Worm (Caenorhabditis elegans) whole organism, L3 larva: ENCODE data around the gene prmn-1.

Experiments
- R02D3.7 ChIP-seq: fragments of 150-350 bp; optimal IDR thresholded peaks from 2 replicates; lab custom pipeline; 2014; ENCODE audit warnings: missing biosample characterization, missing genetic modification characterization
- aly-2 ChIP-seq: fragments of 150-350 bp; optimal IDR thresholded peaks from 2 replicates; lab custom pipeline; 2014; ENCODE audit warnings: missing biosample characterization, missing genetic modification characterization
- ceh-9 ChIP-seq: sonication (generic microtip); optimal IDR thresholded peaks from 2 replicates; lab custom pipeline; 2018; ENCODE audit warnings: missing biosample characterization, missing genetic modification characterization
- daf-12 ChIP-seq: fragments of 150-350 bp; optimal IDR thresholded peaks from 2 replicates; lab custom pipeline; 2014; ENCODE audit warnings: missing biosample characterization, missing genetic modification reagents, missing genetic modification characterization
- egl-27 ChIP-seq: sonication (generic microtip); optimal IDR thresholded peaks from 4 replicates; lab custom pipeline; 2017; ENCODE audit warnings: missing biosample characterization, missing genetic modification reagents, missing genetic modification characterization
- elt-2 ChIP-seq: sonication (generic microtip); optimal IDR thresholded peaks from 2 replicates; lab custom pipeline; 2016; ENCODE audit warnings: missing genetic modification reagents, mild to moderate bottlenecking, missing genetic modification characterization, missing compliant biosample characterization
- eor-1 ChIP-seq, 2 experiments: fragments of 150-350 bp; optimal IDR thresholded peaks; 2 replicates each; lab custom pipeline; 2014 to 2018; ENCODE audit warnings: missing biosample characterization in 2 of 2, missing genetic modification characterization in 2 of 2
- fkh-10 ChIP-seq: sonication (generic microtip); optimal IDR thresholded peaks from 2 replicates; lab custom pipeline; 2017; ENCODE audit warnings: missing biosample characterization, missing genetic modification reagents, missing genetic modification characterization
- hmg-11 ChIP-seq: sonication (generic microtip); optimal IDR thresholded peaks from 2 replicates; lab custom pipeline; 2016; ENCODE audit warnings: missing genetic modification characterization, missing compliant biosample characterization
- lin-15B ChIP-seq: fragments of 150-350 bp; optimal IDR thresholded peaks from 2 replicates; lab custom pipeline; 2014; ENCODE audit warnings: missing biosample characterization, missing genetic modification characterization
- lin-39 ChIP-seq: fragments of 150-350 bp; optimal IDR thresholded peaks from 2 replicates; lab custom pipeline; 2018; ENCODE audit warnings: missing biosample characterization, missing genetic modification reagents, missing genetic modification characterization
- lsy-12 ChIP-seq: sonication (generic microtip); optimal IDR thresholded peaks from 2 replicates; lab custom pipeline; 2016; ENCODE audit warnings: mild to moderate bottlenecking, missing genetic modification characterization, missing compliant biosample characterization
- mml-1 ChIP-seq: fragments of 150-350 bp; sonication (generic microtip); optimal IDR thresholded peaks from 3 replicates; lab custom pipeline; 2014; ENCODE audit warnings: missing biosample characterization, missing genetic modification characterization
- nfya-1 ChIP-seq: sonication (generic microtip); optimal IDR thresholded peaks from 2 replicates; lab custom pipeline; 2017; ENCODE audit warnings: missing genetic modification characterization, mild to moderate bottlenecking, missing compliant biosample characterization, antibody characterized with exemption, moderate library complexity; ENCODE audit not compliant: insufficient read depth
- nhr-11 ChIP-seq: fragments of 150-350 bp; optimal IDR thresholded peaks from 2 replicates; lab custom pipeline; 2014; ENCODE audit warnings: missing biosample characterization, missing genetic modification characterization
- nhr-12 ChIP-seq: fragments of 150-350 bp; optimal IDR thresholded peaks from 2 replicates; lab custom pipeline; 2014; ENCODE audit warnings: missing biosample characterization, missing genetic modification characterization
- nhr-23 ChIP-seq: fragments of 150-350 bp; optimal IDR thresholded peaks from 2 replicates; lab custom pipeline; 2014; ENCODE audit warnings: missing biosample characterization, missing genetic modification reagents, missing genetic modification characterization
- nhr-237 ChIP-seq: fragments of 150-350 bp; optimal IDR thresholded peaks from 2 replicates; lab custom pipeline; 2014; ENCODE audit warnings: missing biosample characterization, missing genetic modification characterization
- nhr-28 ChIP-seq: fragments of 150-350 bp; optimal IDR thresholded peaks from 2 replicates; lab custom pipeline; 2014; ENCODE audit warnings: missing biosample characterization, missing genetic modification characterization
- nhr-43 ChIP-seq: sonication (generic microtip); optimal IDR thresholded peaks from 2 replicates; lab custom pipeline; 2016; ENCODE audit warnings: mild to moderate bottlenecking, missing genetic modification characterization, missing compliant biosample characterization; ENCODE audit not compliant: poor library complexity, severe bottlenecking
- nhr-67 ChIP-seq: fragments of 150-350 bp; optimal IDR thresholded peaks from 2 replicates; lab custom pipeline; 2014; ENCODE audit warnings: missing biosample characterization, missing genetic modification characterization
- nhr-76 ChIP-seq: fragments of 150-350 bp; sonication (generic microtip); optimal IDR thresholded peaks from 5 replicates; lab custom pipeline; 2014; ENCODE audit warnings: missing biosample characterization, missing genetic modification characterization
- pha-4 ChIP-seq: fragments of 150-350 bp; optimal IDR thresholded peaks from 2 replicates; lab custom pipeline; 2014; ENCODE audit warnings: missing biosample characterization, missing genetic modification reagents, missing genetic modification characterization
- pqm-1 ChIP-seq: fragments of 150-350 bp; optimal IDR thresholded peaks from 2 replicates; lab custom pipeline; 2017; ENCODE audit warnings: missing biosample characterization, missing genetic modification characterization, inconsistent platforms
- sea-2 ChIP-seq: fragments of 150-350 bp; sonication (generic microtip); optimal IDR thresholded peaks from 4 replicates; lab custom pipeline; 2014; ENCODE audit warnings: missing biosample characterization, missing genetic modification reagents, missing genetic modification characterization
- snpc-4 ChIP-seq: fragments of 150-350 bp; optimal IDR thresholded peaks from 2 replicates; lab custom pipeline; 2014; ENCODE audit warnings: missing biosample characterization, missing genetic modification characterization
- unc-39 ChIP-seq: sonication (generic microtip); optimal IDR thresholded peaks from 4 replicates; lab custom pipeline; 2017; ENCODE audit warnings: missing biosample characterization, missing genetic modification characterization
- unc-62 ChIP-seq: fragments of 150-350 bp; sonication (generic microtip); optimal IDR thresholded peaks from 4 replicates; lab custom pipeline; 2014; ENCODE audit warnings: missing biosample characterization, missing genetic modification reagents, missing genetic modification characterization
- zag-1 ChIP-seq: fragments of 150-350 bp; optimal IDR thresholded peaks from 2 replicates; lab custom pipeline; 2014; ENCODE audit warnings: missing biosample characterization, missing genetic modification characterization
- ztf-4 ChIP-seq: fragments of 150-350 bp; optimal IDR thresholded peaks from 2 replicates; lab custom pipeline; 2014; ENCODE audit warnings: missing biosample characterization, missing genetic modification characterization

prmn-1 gene

ce11 chrX:11351856-11352255 lies 33.0 kb upstream of the prmn-1 start, which contains the start of gene pgp-3:
Gene pgp-3 (plus strand): TSS chrX:11352156.
- TF ChIP-seq unc-39 (tag; lab: Kevin White, UChicago) (no peak), lin-15B (no peak), daf-12 (no peak), aly-2 (tag; lab: Kevin White, UChicago) (no peak), elt-2 (no peak), nhr-23 (tag; lab: Kevin White, UChicago) (no peak), ztf-4 (tag; lab: Kevin White, UChicago) (no peak), nhr-76 (tag; lab: Kevin White, UChicago) (no peak), nhr-12 (no peak), ceh-9 (tag; lab: Kevin White, UChicago) (no peak), nhr-67 (tag; lab: Kevin White, UChicago) (no peak)

ce11 chrX:11355856-11356255 lies 29.0 kb upstream of the prmn-1 start:
- TF ChIP-seq R02D3.7 (tag; lab: Kevin White, UChicago) (no peak), unc-62 (no peak), lin-15B (no peak), nhr-43 (tag; lab: Kevin White, UChicago) (no peak), aly-2 (tag; lab: Kevin White, UChicago) (no peak), hmg-11 (tag; lab: Kevin White, UChicago) (no peak), pha-4 (tag; lab: Kevin White, UChicago) (no peak), ztf-4 (tag; lab: Kevin White, UChicago) (no peak), lsy-12 (no peak)

ce11 chrX:11357516-11357915 lies 27.4 kb upstream of the prmn-1 start, which contains the start of gene pgp-4:
Gene pgp-4 (plus strand): TSS chrX:11357816.
- TF ChIP-seq ceh-9 (tag; lab: Kevin White, UChicago) (no peak), egl-27 (tag; lab: Kevin White, UChicago) (no peak), zag-1 (no peak), nhr-28 (tag; lab: Kevin White, UChicago) (no peak), mml-1 (tag; lab: Kevin White, UChicago) (no peak), pqm-1 (tag; lab: Kevin White, UChicago) (no peak), eor-1 (tag; optimal IDR thresholded peaks at IDR 0.05; lab: Kevin White, UChicago) (no peak), snpc-4 (tag; lab: Kevin White, UChicago) (no peak), nfya-1 (tag; lab: Kevin White, UChicago) (no peak), lin-15B (no peak)

ce11 chrX:11364914-11365313 lies 20.0 kb upstream of the prmn-1 start:
- TF ChIP-seq pha-4 (tag; lab: Kevin White, UChicago) = peak; percentile 71
- peak; percentile 36 for TF ChIP-seq elt-2
- no peak for TF ChIP-seq aly-2 (tag; lab: Kevin White, UChicago)

ce11 chrX:11365995-11366394 lies 18.9 kb upstream of the prmn-1 start:
- TF ChIP-seq pha-4 (tag; lab: Kevin White, UChicago) (peak; percentile 10), nhr-237 (tag; lab: Kevin White, UChicago) (no peak)

- no peak for TF ChIP-seq fkh-10 (GFP tag; lab: Kevin White, UChicago)
- TF ChIP-seq elt-2 = peak; percentile 5
These were observed 17.8 kb upstream of the prmn-1 start for ce11 chrX:11367087-11367486.

- TF ChIP-seq sea-2 (peak; percentile 19), lin-39 (peak; percentile 66), nhr-23 (tag; lab: Kevin White, UChicago) (no peak), R02D3.7 (tag; lab: Kevin White, UChicago) (no peak), pqm-1 (tag; lab: Kevin White, UChicago) (no peak), nhr-11 (no peak)
These were observed 17.2 kb upstream of the prmn-1 start for ce11 chrX:11367640-11368039.
